Fruit fly (Drosophila melanogaster) whole organism, embryonic: ENCODE results near the gene CG33331.

Source experiments
- Atf6 ChIP-seq: fragments of 200-800 bp; sonication (Bioruptor generic); IDR thresholded peaks from 2 replicates; pipeline ENCODE4 v1.3.6; 2022; ENCODE audit warnings: missing biosample characterization, missing genetic modification characterization
- CG1024 ChIP-seq: fragments of 200-800 bp; sonication (Bioruptor generic); IDR thresholded peaks from 2 replicates; pipeline ENCODE4 v1.3.6; 2022; ENCODE audit warnings: missing biosample characterization, missing genetic modification characterization
- CG10274 ChIP-seq: fragments of 200-800 bp; sonication (Bioruptor generic); optimal IDR thresholded peaks from 3 replicates; lab custom pipeline; 2017; ENCODE audit warnings: missing biosample characterization, mild to moderate bottlenecking, missing genetic modification characterization
- CG10366 ChIP-seq: fragments of 200-800 bp; sonication (Bioruptor generic); IDR thresholded peaks from 2 replicates; pipeline ENCODE4 v1.3.6; 2022; ENCODE audit warnings: missing biosample characterization, missing genetic modification characterization
- CG10543 ChIP-seq: fragments of 200-800 bp; sonication (Bioruptor generic); optimal IDR thresholded peaks from 3 replicates; lab custom pipeline; 2017; ENCODE audit warnings: missing biosample characterization, mild to moderate bottlenecking, missing genetic modification characterization, moderate library complexity
- CG11456 ChIP-seq: fragments of 200-800 bp; sonication (Bioruptor generic); IDR thresholded peaks from 3 replicates; pipeline ENCODE4 v1.3.6; 2022; ENCODE audit warnings: missing biosample characterization, missing genetic modification characterization
- CG12942 ChIP-seq: fragments of 200-800 bp; sonication (Bioruptor generic); optimal IDR thresholded peaks from 3 replicates; lab custom pipeline; 2016; ENCODE audit warnings: missing biosample characterization, missing genetic modification characterization
- CG13894 ChIP-seq: fragments of 200-800 bp; sonication (Bioruptor generic); optimal IDR thresholded peaks from 3 replicates; lab custom pipeline; 2018; ENCODE audit warnings: missing biosample characterization, mild to moderate bottlenecking, missing genetic modification characterization, moderate library complexity
- CG15269 ChIP-seq: fragments of 200-800 bp; sonication (Bioruptor generic); optimal IDR thresholded peaks from 2 replicates; lab custom pipeline; 2018; ENCODE audit warnings: missing biosample characterization, mild to moderate bottlenecking, missing genetic modification characterization, moderate library complexity
- CG17385 ChIP-seq: fragments of 200-800 bp; sonication (Bioruptor generic); optimal IDR thresholded peaks from 3 replicates; lab custom pipeline; 2018; ENCODE audit warnings: missing biosample characterization, mild to moderate bottlenecking, missing genetic modification characterization
- CG18764 ChIP-seq: fragments of 200-800 bp; sonication (Bioruptor generic); optimal IDR thresholded peaks from 3 replicates; lab custom pipeline; 2016; ENCODE audit warnings: missing biosample characterization, missing genetic modification characterization
- CG2129 ChIP-seq: fragments of 200-800 bp; sonication (Bioruptor generic); IDR thresholded peaks from 2 replicates; pipeline ENCODE4 v1.3.6; 2022; ENCODE audit warnings: missing biosample characterization, missing genetic modification characterization; ENCODE audit not compliant: partially characterized antibody
- CG30431 ChIP-seq: fragments of 200-800 bp; sonication (Bioruptor generic); optimal IDR thresholded peaks from 2 replicates; lab custom pipeline; 2017; ENCODE audit warnings: missing biosample characterization, missing genetic modification characterization
- CG3838 ChIP-seq: fragments of 200-800 bp; sonication (Bioruptor generic); optimal IDR thresholded peaks from 3 replicates; lab custom pipeline; 2016; ENCODE audit warnings: missing biosample characterization, missing genetic modification characterization
- CG4617 ChIP-seq: fragments of 200-800 bp; sonication (Bioruptor generic); optimal IDR thresholded peaks from 3 replicates; lab custom pipeline; 2016; ENCODE audit warnings: missing biosample characterization, missing genetic modification characterization, borderline replicate concordance
- CG5245 ChIP-seq: fragments of 200-800 bp; sonication (Bioruptor generic); optimal IDR thresholded peaks from 3 replicates; lab custom pipeline; 2016; ENCODE audit warnings: missing biosample characterization, missing genetic modification characterization
- CG8388 ChIP-seq: fragments of 200-800 bp; sonication (Bioruptor generic); optimal IDR thresholded peaks from 2 replicates; lab custom pipeline; 2019; ENCODE audit warnings: missing biosample characterization, mild to moderate bottlenecking, missing genetic modification characterization, moderate library complexity
- Chrac-16 ChIP-seq: fragments of 200-800 bp; sonication (Bioruptor generic); optimal IDR thresholded peaks from 3 replicates; lab custom pipeline; 2016; ENCODE audit warnings: missing biosample characterization, missing genetic modification characterization
- CkIIα-i1 ChIP-seq: fragments of 200-800 bp; sonication (Bioruptor generic); IDR thresholded peaks from 2 replicates; pipeline ENCODE4 v1.3.6; 2022; ENCODE audit warnings: missing biosample characterization, missing genetic modification characterization
- D19B ChIP-seq: fragments of 200-800 bp; sonication (Bioruptor generic); optimal IDR thresholded peaks from 2 replicates; lab custom pipeline; 2017; ENCODE audit warnings: missing biosample characterization, mild to moderate bottlenecking, missing genetic modification characterization
- Dip2 ChIP-seq: fragments of 200-800 bp; sonication (Bioruptor generic); IDR thresholded peaks from 2 replicates; pipeline ENCODE4 v1.3.6; 2022; ENCODE audit warnings: missing biosample characterization, missing genetic modification characterization
- Dll ChIP-seq: fragments of 200-800 bp; sonication (Bioruptor generic); IDR thresholded peaks from 4 replicates; pipeline ENCODE4 v1.3.6; 2022; ENCODE audit warnings: missing biosample characterization, missing genetic modification characterization; ENCODE audit not compliant: partially characterized antibody
- Dref ChIP-seq: fragments of 200-800 bp; sonication (Bioruptor generic); IDR thresholded peaks from 2 replicates; pipeline ENCODE4 v1.3.6; 2022; ENCODE audit warnings: missing biosample characterization, missing genetic modification characterization
- E2f1 ChIP-seq: fragments of 200-800 bp; sonication (Bioruptor generic); IDR thresholded peaks from 2 replicates; pipeline ENCODE4 v1.3.6; 2022; ENCODE audit warnings: missing biosample characterization, missing genetic modification characterization
- Gsc ChIP-seq: fragments of 200-800 bp; sonication (Bioruptor generic); IDR thresholded peaks from 2 replicates; pipeline ENCODE4 v1.3.6; 2022; ENCODE audit warnings: missing biosample characterization, missing genetic modification characterization
- Hey ChIP-seq: fragments of 200-800 bp; sonication (Bioruptor generic); optimal IDR thresholded peaks from 3 replicates; lab custom pipeline; 2018; ENCODE audit warnings: missing biosample characterization, mild to moderate bottlenecking, missing genetic modification characterization
- Hr78 ChIP-seq, 2 experiments: fragments of 200-800 bp in 1 of 2; fragments of >200 bp in 1 of 2; sonication (Bioruptor generic) in 1 of 2; optimal IDR thresholded peaks; 2 replicates each; lab custom pipeline; 2017 to 2019; ENCODE audit warnings: missing biosample characterization in 2 of 2, missing genetic modification characterization in 2 of 2, mild to moderate bottlenecking in 1 of 2, moderate library complexity in 1 of 2
- Hsf ChIP-seq: fragments of 200-800 bp; sonication (Bioruptor generic); optimal IDR thresholded peaks from 3 replicates; lab custom pipeline; 2016; ENCODE audit warnings: missing biosample characterization, missing genetic modification characterization
- Lhr ChIP-seq: fragments of 200-800 bp; sonication (Bioruptor generic); optimal IDR thresholded peaks from 3 replicates; lab custom pipeline; 2017; ENCODE audit warnings: mild to moderate bottlenecking, missing biosample characterization, missing genetic modification reagents, missing genetic modification characterization
- Mad ChIP-seq: fragments of 200-800 bp; sonication (Bioruptor generic); optimal IDR thresholded peaks from 2 replicates; lab custom pipeline; 2016; ENCODE audit warnings: missing biosample characterization, missing genetic modification characterization
- Taf1 ChIP-seq: fragments of 200-800 bp; sonication (Bioruptor generic); IDR thresholded peaks from 2 replicates; pipeline ENCODE4 v1.3.6; 2022; ENCODE audit warnings: missing biosample characterization, missing genetic modification characterization
- ato ChIP-seq: fragments of 200-800 bp; sonication (Bioruptor generic); IDR thresholded peaks from 2 replicates; pipeline ENCODE4 v1.3.6; 2022; ENCODE audit warnings: missing biosample characterization, missing genetic modification characterization; ENCODE audit not compliant: partially characterized antibody
- dmrt11E ChIP-seq: fragments of 200-800 bp; sonication (Bioruptor generic); optimal IDR thresholded peaks from 3 replicates; lab custom pipeline; 2018; ENCODE audit warnings: missing biosample characterization, mild to moderate bottlenecking, missing genetic modification characterization, moderate library complexity
- dmrt99B ChIP-seq: fragments of 200-800 bp; sonication (Bioruptor generic); optimal IDR thresholded peaks from 2 replicates; lab custom pipeline; 2018; ENCODE audit warnings: missing biosample characterization, mild to moderate bottlenecking, missing genetic modification characterization, moderate library complexity
- fu2 ChIP-seq: fragments of 200-800 bp; sonication (Bioruptor generic); optimal IDR thresholded peaks from 2 replicates; lab custom pipeline; 2016; ENCODE audit warnings: missing biosample characterization, missing genetic modification characterization
- gce ChIP-seq: fragments of 200-800 bp; sonication (Bioruptor generic); IDR thresholded peaks from 3 replicates; pipeline ENCODE4 v1.3.6; 2022; ENCODE audit warnings: missing biosample characterization, missing genetic modification characterization
- gcm ChIP-seq: fragments of 200-800 bp; sonication (Bioruptor generic); optimal IDR thresholded peaks from 2 replicates; lab custom pipeline; 2019; ENCODE audit warnings: missing biosample characterization, mild to moderate bottlenecking, missing genetic modification characterization, moderate library complexity
- gem ChIP-seq: fragments of 200-800 bp; sonication (Bioruptor generic); optimal IDR thresholded peaks from 2 replicates; lab custom pipeline; 2019; ENCODE audit warnings: missing biosample characterization, mild to moderate bottlenecking, missing genetic modification characterization, moderate library complexity
- lab ChIP-seq: fragments of 200-800 bp; sonication (Bioruptor generic); optimal IDR thresholded peaks from 3 replicates; lab custom pipeline; 2017; ENCODE audit warnings: missing biosample characterization, missing genetic modification characterization, mild to moderate bottlenecking, moderate library complexity, missing genetic modification reagents
- lbe ChIP-seq: fragments of 200-800 bp; sonication (Bioruptor generic); optimal IDR thresholded peaks from 2 replicates; lab custom pipeline; 2016; ENCODE audit warnings: missing biosample characterization, mild to moderate bottlenecking, missing genetic modification characterization
- peb ChIP-seq: fragments of 200-800 bp; sonication (Bioruptor generic); IDR thresholded peaks from 2 replicates; pipeline ENCODE4 v1.3.6; 2022; ENCODE audit warnings: missing biosample characterization, missing genetic modification characterization
- pfk ChIP-seq: fragments of 200-800 bp; sonication (Bioruptor generic); optimal IDR thresholded peaks from 2 replicates; lab custom pipeline; 2018; ENCODE audit warnings: missing biosample characterization, mild to moderate bottlenecking, missing genetic modification characterization, moderate library complexity
- prd ChIP-seq, 3 experiments: fragments of >200 bp in 2 of 3; fragments of 200-800 bp in 1 of 3; sonication (Bioruptor generic) in 1 of 3; optimal IDR thresholded peaks in 2 of 3; IDR thresholded peaks in 1 of 3; 2 replicates in 2 of 3; 3 replicates in 1 of 3; pipeline versions ENCODE4 v1.3.6 to Lab custom; 2017 to 2022; ENCODE audit warnings: missing biosample characterization in 1 of 3, missing genetic modification characterization in 1 of 3
- pzg ChIP-seq: fragments of 200-800 bp; sonication (Bioruptor generic); optimal IDR thresholded peaks from 3 replicates; lab custom pipeline; 2018; ENCODE audit warnings: missing biosample characterization, mild to moderate bottlenecking, missing genetic modification characterization, moderate library complexity
- seq ChIP-seq: fragments of 200-800 bp; sonication (Bioruptor generic); IDR thresholded peaks from 2 replicates; pipeline ENCODE4 v1.3.6; 2022; ENCODE audit warnings: missing biosample characterization, missing genetic modification characterization
- sisA ChIP-seq: fragments of 200-800 bp; sonication (Bioruptor generic); IDR thresholded peaks from 2 replicates; pipeline ENCODE4 v1.3.6; 2022; ENCODE audit warnings: missing biosample characterization, missing genetic modification characterization
- slbo ChIP-seq: fragments of 200-800 bp; sonication (Bioruptor generic); IDR thresholded peaks from 2 replicates; pipeline ENCODE4 v1.3.6; 2022; ENCODE audit warnings: missing biosample characterization, missing genetic modification characterization
- slp2 ChIP-seq: fragments of 200-800 bp; sonication (Bioruptor generic); optimal IDR thresholded peaks from 2 replicates; lab custom pipeline; 2016; ENCODE audit warnings: missing biosample characterization, missing genetic modification characterization
- zen ChIP-seq: fragments of 200-800 bp; sonication (Bioruptor generic); optimal IDR thresholded peaks from 3 replicates; lab custom pipeline; 2018; ENCODE audit warnings: missing biosample characterization, mild to moderate bottlenecking, missing genetic modification characterization, moderate library complexity
- zf30C ChIP-seq: fragments of 200-800 bp; sonication (Bioruptor generic); optimal IDR thresholded peaks from 3 replicates; lab custom pipeline; 2018; ENCODE audit warnings: missing biosample characterization, mild to moderate bottlenecking, missing genetic modification characterization

CG33331 gene

dm6 chr3R:14890064-14890709 is 3.9 kb downstream of the CG33331 start, which contains the start of the genes CycC and UQCR-C1 (continued):
- TF ChIP-seq seq (no peak), CkIIα-i1 (no peak), prd (optimal IDR thresholded peaks at IDR 0.05; lab: Kevin White, UChicago) (no peak), prd (GFP tag; IDR thresholded peaks at IDR 0.05; lab: Robert Waterston, UW) (no peak), Hsf (GFP tag; lab: Kevin White, UChicago) (no peak), CG1024 (no peak), CG17385 (peak; percentile 50), dmrt11E (tag; lab: Kevin White, UChicago) (no peak), CG2129 (GFP tag; lab: Robert Waterston, UW) (no peak), Dip2 (GFP tag; lab: Robert Waterston, UW) (no peak), CG10366 (GFP tag; lab: Robert Waterston, UW) (no peak), slbo (GFP tag; lab: Robert Waterston, UW) (no peak), CG15269 (tag; lab: Kevin White, UChicago) (no peak), CG10543 (GFP tag; lab: Kevin White, UChicago) (no peak), pzg (GFP tag; lab: Kevin White, UChicago) (peak; percentile 70), Hey (tag; lab: Kevin White, UChicago) (no peak), pfk (GFP tag; lab: Kevin White, UChicago) (peak; percentile 41), lab (GFP tag; lab: Kevin White, UChicago) (no peak), CG13894 (no peak), sisA (GFP tag; lab: Robert Waterston, UW) (no peak), D19B (GFP tag; lab: Kevin White, UChicago) (no peak), peb (GFP tag; lab: Robert Waterston, UW) (no peak), Lhr (GFP tag; lab: Kevin White, UChicago) (no peak), CG30431 (GFP tag; lab: Kevin White, UChicago) (no peak), Atf6 (GFP tag; lab: Robert Waterston, UW) (no peak), CG11456 (GFP tag; lab: Robert Waterston, UW) (no peak), Taf1 (no peak), gcm (GFP tag; lab: Kevin White, UChicago) (no peak), CG10274 (GFP tag; lab: Kevin White, UChicago) (no peak), CG8388 (no peak), Hr78 (GFP tag; optimal IDR thresholded peaks at IDR 0.05; lab: Kevin White, UChicago) (no peak), Gsc (GFP tag; lab: Robert Waterston, UW) (no peak), E2f1 (no peak), Dref (GFP tag; lab: Robert Waterston, UW) (no peak), Dll (0 out of 4 replicates have a peak, but pooled peaks have one; percentile 15), fu2 (GFP tag; lab: Kevin White, UChicago) (no peak), CG12942 (GFP tag; lab: Kevin White, UChicago) (no peak), Chrac-16 (GFP tag; lab: Kevin White, UChicago) (no peak), dmrt99B (tag; lab: Kevin White, UChicago) (no peak), lbe (GFP tag; lab: Kevin White, UChicago) (no peak), zf30C (GFP tag; lab: Kevin White, UChicago) (no peak), zen (tag; lab: Kevin White, UChicago) (no peak), CG18764 (no peak), gem (tag; lab: Kevin White, UChicago) (no peak), CG4617 (GFP tag; lab: Kevin White, UChicago) (peak; percentile 91), CG3838 (no peak), slp2 (GFP tag; lab: Kevin White, UChicago) (no peak), Mad (GFP tag; lab: Kevin White, UChicago) (no peak), gce (no peak), ato (no peak), CG5245 (no peak)
